Worm (Caenorhabditis elegans): ENCODE results near the gene F38B2.3.
A peak's percentile ranks its signal among the peaks of the same experiment; 100 is the strongest.

F38B2.3 gene

DNA sequence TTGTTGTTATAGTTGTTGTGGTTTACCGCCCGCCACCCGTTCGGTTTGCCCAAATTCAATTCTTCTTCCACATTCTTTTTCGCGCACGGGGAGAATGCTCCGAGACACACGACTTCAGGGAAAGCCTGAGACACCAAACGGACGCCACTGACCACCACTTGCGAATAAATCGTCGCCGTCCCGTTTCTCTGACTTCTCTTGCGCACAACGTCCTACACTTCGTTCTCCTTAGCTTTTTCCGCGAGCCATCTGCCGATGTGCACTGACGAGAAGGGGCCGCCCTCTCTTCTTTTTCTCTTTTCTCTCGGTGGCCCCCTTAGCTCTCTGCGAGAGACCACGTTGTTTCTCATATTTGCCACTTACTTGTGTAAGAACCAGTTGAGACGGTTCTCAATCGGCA lies 29.1 kb downstream of the F38B2.3 start, which contains the start of gene C03A3.1:
TSS of gene C03A3.1 (plus strand) at position 291 of the 400 bp plus-strand sequence.
- TF ChIP-seq C38D4.7 (GFP tag; optimal IDR thresholded peaks at IDR 0.05) = no peak
- no peak for TF ChIP-seq ets-4 (tag; optimal IDR thresholded peaks at IDR 0.05)
- peak; percentile 69 for TF ChIP-seq sdc-2 (tag; optimal IDR thresholded peaks at IDR 0.05)
- no peak for TF ChIP-seq ahr-1 (tag; optimal IDR thresholded peaks at IDR 0.05)
- TF ChIP-seq hlh-30 (tag; optimal IDR thresholded peaks at IDR 0.05; ENCODE audit: insufficient read depth) = no peak
- no peak for TF ChIP-seq K09A11.1 (tag; optimal IDR thresholded peaks at IDR 0.05; ENCODE audit: insufficient read depth)
- no peak for TF ChIP-seq madf-2 (tag; optimal IDR thresholded peaks at IDR 0.05)
- no peak for TF ChIP-seq tbx-7 (tag; optimal IDR thresholded peaks at IDR 0.05)
- no peak for TF ChIP-seq ceh-30 (tag; optimal IDR thresholded peaks at IDR 0.05)
- TF ChIP-seq T23F11.4 (GFP tag; optimal IDR thresholded peaks at IDR 0.05) = no peak
- no peak for TF ChIP-seq sox-2 (GFP tag; IDR thresholded peaks at IDR 0.05)
- no peak for TF ChIP-seq pqm-1 (tag; optimal IDR thresholded peaks at IDR 0.05)
- no peak for TF ChIP-seq che-1 (tag; optimal IDR thresholded peaks at IDR 0.05)
- TF ChIP-seq zip-5 (tag; optimal IDR thresholded peaks at IDR 0.05) = no peak
- TF ChIP-seq hlh-15 (tag; optimal IDR thresholded peaks at IDR 0.05) = no peak
- no peak for TF ChIP-seq Y22D7AL.16 (tag; optimal IDR thresholded peaks at IDR 0.05)
- no peak for TF ChIP-seq ama-1 (optimal IDR thresholded peaks at IDR 0.05)
- no peak for TF ChIP-seq lin-11 (tag; optimal IDR thresholded peaks at IDR 0.05)
- peak; percentile 12 for TF ChIP-seq ceh-2 (tag; optimal IDR thresholded peaks at IDR 0.05)
- TF ChIP-seq fax-1 (tag; optimal IDR thresholded peaks at IDR 0.05) = peak; percentile 11
- TF ChIP-seq fkh-6 (tag; optimal IDR thresholded peaks at IDR 0.05) = no peak
- TF ChIP-seq gmeb-2 (tag; optimal IDR thresholded peaks at IDR 0.05) = no peak
- no peak for TF ChIP-seq sox-4 (tag; optimal IDR thresholded peaks at IDR 0.05)
- TF ChIP-seq hlh-8 (tag; optimal IDR thresholded peaks at IDR 0.05) = peak; percentile 33
- no peak for TF ChIP-seq elt-2 (tag; optimal IDR thresholded peaks at IDR 0.05)
- peak; percentile 52 for TF ChIP-seq C08G9.2 (tag; optimal IDR thresholded peaks at IDR 0.05)
- TF ChIP-seq elt-4 (tag; optimal IDR thresholded peaks at IDR 0.05) = no peak
- TF ChIP-seq ttx-3 (tag; optimal IDR thresholded peaks at IDR 0.05) = no peak
- TF ChIP-seq pat-9 (tag; optimal IDR thresholded peaks at IDR 0.05) = no peak
- TF ChIP-seq npax-4 (tag; optimal IDR thresholded peaks at IDR 0.05) = no peak
- no peak for TF ChIP-seq odd-2 (tag; optimal IDR thresholded peaks at IDR 0.05)
- TF ChIP-seq pag-3 (tag; optimal IDR thresholded peaks at IDR 0.05; ENCODE audit: borderline replicate concordance) = no peak
- no peak for TF ChIP-seq ceh-6 (GFP tag; optimal IDR thresholded peaks at IDR 0.05)
- TF ChIP-seq unc-3 (GFP tag; conservative IDR thresholded peaks at IDR 0.05) = no peak
- no peak for TF ChIP-seq unc-3 (tag; optimal IDR thresholded peaks at IDR 0.05)
- no peak for TF ChIP-seq eyg-1 (tag; optimal IDR thresholded peaks at IDR 0.05)
- no peak for TF ChIP-seq nhr-11 (tag; optimal IDR thresholded peaks at IDR 0.05)
- TF ChIP-seq ceh-14 (tag; optimal IDR thresholded peaks at IDR 0.05) = peak; percentile 38
- no peak for TF ChIP-seq ceh-22 (tag; optimal IDR thresholded peaks at IDR 0.05)
- TF ChIP-seq ceh-18 (tag; optimal IDR thresholded peaks at IDR 0.05) = peak; percentile 1
- TF ChIP-seq K02D7.2 (tag; optimal IDR thresholded peaks at IDR 0.05) = no peak
- peak; percentile 75 for TF ChIP-seq ceh-31 (tag; optimal IDR thresholded peaks at IDR 0.05)
- peak; percentile 39 for TF ChIP-seq ceh-19 (GFP tag; optimal IDR thresholded peaks at IDR 0.05)
- TF ChIP-seq nhr-232 (tag; optimal IDR thresholded peaks at IDR 0.05) = peak; percentile 3
- TF ChIP-seq ceh-24 (tag; optimal IDR thresholded peaks at IDR 0.05) = no peak
- TF ChIP-seq syd-9 (tag; optimal IDR thresholded peaks at IDR 0.05) = peak; percentile 65
- TF ChIP-seq ceh-48 (tag; optimal IDR thresholded peaks at IDR 0.05) = no peak
- TF ChIP-seq unc-42 (tag; optimal IDR thresholded peaks at IDR 0.05) = peak; percentile 51
- TF ChIP-seq unc-55 (GFP tag; optimal IDR thresholded peaks at IDR 0.05) = no peak
- no peak for TF ChIP-seq fkh-10 (GFP tag; optimal IDR thresholded peaks at IDR 0.05)
- TF ChIP-seq dve-1 (tag; optimal IDR thresholded peaks at IDR 0.05) = no peak
- no peak for TF ChIP-seq mec-3 (tag; optimal IDR thresholded peaks at IDR 0.05; ENCODE audit: borderline replicate concordance)
- TF ChIP-seq hlh-6 (tag; optimal IDR thresholded peaks at IDR 0.05) = peak; percentile 58
- peak; percentile 16 for TF ChIP-seq ref-2 (tag; optimal IDR thresholded peaks at IDR 0.05)
- TF ChIP-seq pax-1 (tag; optimal IDR thresholded peaks at IDR 0.05) = no peak

Data from whole organism, late embryonic.